Worm (Caenorhabditis elegans) whole organism, young adult: Measurements from ENCODE around the gene imb-2.

ENCODE experiments used
- B0035.1 ChIP-seq: sonication (generic microtip); optimal IDR thresholded peaks from 2 replicates; lab custom pipeline; 2016; ENCODE audit warnings: missing genetic modification characterization, mild to moderate bottlenecking, missing compliant biosample characterization, missing genotype, missing genetic modification reagents
- C06A6.2 ChIP-seq: fragments of 200-800 bp; sonication (Bioruptor generic); conservative IDR thresholded peaks from 2 replicates; pipeline ENCODE4 v1.3.6; 2022; ENCODE audit warnings: missing genetic modification characterization, missing compliant biosample characterization
- D2030.7 ChIP-seq: fragments of 200-800 bp; sonication (Bioruptor generic); IDR thresholded peaks from 2 replicates; pipeline ENCODE4 v1.3.6; 2022; ENCODE audit warnings: missing genetic modification reagents, missing genetic modification characterization, missing compliant biosample characterization
- F23B12.7 ChIP-seq: sonication (generic microtip); optimal IDR thresholded peaks from 2 replicates; lab custom pipeline; 2017; ENCODE audit warnings: missing genetic modification characterization, mild to moderate bottlenecking, missing compliant biosample characterization, antibody characterized with exemption, moderate library complexity; ENCODE audit not compliant: insufficient read depth
- F33H1.4 ChIP-seq: fragments of 200-800 bp; sonication (Bioruptor generic); IDR thresholded peaks from 2 replicates; pipeline ENCODE4 v1.3.6; 2022; ENCODE audit warnings: missing genetic modification reagents, missing genetic modification characterization, missing compliant biosample characterization
- F37B4.10 ChIP-seq: fragments of 200-800 bp; sonication (Bioruptor generic); IDR thresholded peaks from 2 replicates; pipeline ENCODE4 v1.3.6; 2022; ENCODE audit warnings: missing genetic modification characterization, missing compliant biosample characterization
- F49E8.2 ChIP-seq: sonication (generic microtip); optimal IDR thresholded peaks from 3 replicates; lab custom pipeline; 2017; ENCODE audit warnings: missing genetic modification characterization, mild to moderate bottlenecking, missing compliant biosample characterization, antibody characterized with exemption, moderate library complexity; ENCODE audit not compliant: insufficient read depth
- F55B11.4 ChIP-seq: sonication (generic microtip); optimal IDR thresholded peaks from 2 replicates; lab custom pipeline; 2016; ENCODE audit warnings: missing compliant biosample characterization, missing genetic modification characterization, borderline replicate concordance; ENCODE audit not compliant: insufficient read depth
- T26A5.8 ChIP-seq: sonication (generic microtip); optimal IDR thresholded peaks from 2 replicates; lab custom pipeline; 2016; ENCODE audit warnings: missing genetic modification characterization, missing compliant biosample characterization
- Y53F4B.3 ChIP-seq: fragments of 200-800 bp; sonication (Bioruptor generic); IDR thresholded peaks from 2 replicates; pipeline ENCODE4 v1.3.6; 2022; ENCODE audit warnings: missing genetic modification reagents, missing genetic modification characterization, missing compliant biosample characterization
- Y67H2A.10 ChIP-seq: fragments of 200-800 bp; sonication (Bioruptor generic); conservative IDR thresholded peaks from 2 replicates; pipeline ENCODE4 v1.3.6; 2022; ENCODE audit warnings: missing genetic modification reagents, missing genetic modification characterization, missing compliant biosample characterization
- ZK185.1 ChIP-seq: sonication (generic microtip); optimal IDR thresholded peaks from 2 replicates; lab custom pipeline; 2016; ENCODE audit warnings: mild to moderate bottlenecking, missing genetic modification characterization, missing compliant biosample characterization; ENCODE audit not compliant: poor library complexity, severe bottlenecking
- athp-1 ChIP-seq: sonication (generic microtip); optimal IDR thresholded peaks from 2 replicates; lab custom pipeline; 2017; ENCODE audit warnings: mild to moderate bottlenecking, missing genetic modification characterization, missing compliant biosample characterization
- attf-5 ChIP-seq: fragments of 200-800 bp; sonication (Bioruptor generic); optimal IDR thresholded peaks from 2 replicates; lab custom pipeline; 2018; ENCODE audit warnings: mild to moderate bottlenecking, missing genetic modification characterization, missing compliant biosample characterization
- bed-1 ChIP-seq: fragments of 200-800 bp; sonication (Bioruptor generic); IDR thresholded peaks from 2 replicates; pipeline ENCODE4 v1.3.6; 2022; ENCODE audit warnings: missing genetic modification reagents, missing genetic modification characterization, missing compliant biosample characterization
- cebp-2 ChIP-seq: fragments of 200-800 bp; sonication (Bioruptor generic); IDR thresholded peaks from 2 replicates; pipeline ENCODE4 v1.3.6; 2022; ENCODE audit warnings: missing genetic modification characterization, missing compliant biosample characterization
- ceh-27 ChIP-seq: fragments of 200-800 bp; sonication (Bioruptor generic); optimal IDR thresholded peaks from 2 replicates; lab custom pipeline; 2018; ENCODE audit warnings: mild to moderate bottlenecking, missing genetic modification characterization, moderate library complexity, missing compliant biosample characterization
- ceh-40 ChIP-seq: fragments of 200-800 bp; sonication (Bioruptor generic); IDR thresholded peaks from 2 replicates; pipeline ENCODE4 v1.3.6; 2022; ENCODE audit warnings: missing genetic modification characterization, missing compliant biosample characterization
- ceh-79 ChIP-seq: sonication (generic microtip); optimal IDR thresholded peaks from 2 replicates; lab custom pipeline; 2017; ENCODE audit warnings: mild to moderate bottlenecking, missing genetic modification characterization, missing compliant biosample characterization
- efl-1 ChIP-seq: fragments of 150-350 bp; optimal IDR thresholded peaks from 2 replicates; lab custom pipeline; 2014; ENCODE audit warnings: missing biosample characterization, missing genetic modification reagents, missing genetic modification characterization
- egl-18 ChIP-seq: fragments of 200-800 bp; sonication (Bioruptor generic); IDR thresholded peaks from 2 replicates; pipeline ENCODE4 v1.3.6; 2022; ENCODE audit warnings: missing genetic modification reagents, missing genetic modification characterization, missing compliant biosample characterization
- fkh-3 ChIP-seq: sonication (generic microtip); optimal IDR thresholded peaks from 2 replicates; lab custom pipeline; 2016; ENCODE audit warnings: mild to moderate bottlenecking, missing genetic modification characterization, missing compliant biosample characterization
- hrde-1 ChIP-seq: sonication (generic microtip); optimal IDR thresholded peaks from 2 replicates; lab custom pipeline; 2016; ENCODE audit warnings: missing genetic modification characterization, mild to moderate bottlenecking, missing compliant biosample characterization, moderate library complexity, missing genotype, missing genetic modification reagents, borderline replicate concordance
- let-526 ChIP-seq: fragments of 200-800 bp; sonication (Bioruptor generic); IDR thresholded peaks from 2 replicates; pipeline ENCODE4 v1.3.6; 2022; ENCODE audit warnings: missing genetic modification reagents, missing genetic modification characterization, missing compliant biosample characterization
- lir-1 ChIP-seq: fragments of 200-800 bp; sonication (Bioruptor generic); conservative IDR thresholded peaks from 2 replicates; pipeline ENCODE4 v1.3.6; 2022; ENCODE audit warnings: missing genetic modification reagents, missing genetic modification characterization, missing compliant biosample characterization
- madf-6 ChIP-seq: fragments of 200-800 bp; sonication (Bioruptor generic); IDR thresholded peaks from 2 replicates; pipeline ENCODE4 v1.3.6; 2022; ENCODE audit warnings: missing genetic modification reagents, missing genetic modification characterization, missing compliant biosample characterization
- mcd-1 ChIP-seq: fragments of 200-800 bp; sonication (Bioruptor generic); IDR thresholded peaks from 2 replicates; pipeline ENCODE4 v1.3.6; 2022; ENCODE audit warnings: missing genetic modification reagents, missing genetic modification characterization, missing compliant biosample characterization
- mes-4 ChIP-seq: sonication (generic microtip); optimal IDR thresholded peaks from 2 replicates; lab custom pipeline; 2016; ENCODE audit warnings: missing genotype, missing genetic modification characterization, missing compliant biosample characterization
- nfya-1 ChIP-seq: sonication (generic microtip); optimal IDR thresholded peaks from 2 replicates; lab custom pipeline; 2017; ENCODE audit warnings: antibody characterized with exemption, missing compliant biosample characterization, missing genetic modification characterization, borderline replicate concordance; ENCODE audit not compliant: insufficient read depth
- nfyb-1 ChIP-seq: fragments of 200-800 bp; sonication (Bioruptor generic); IDR thresholded peaks from 2 replicates; pipeline ENCODE4 v1.3.6; 2022; ENCODE audit warnings: missing genetic modification reagents, missing genetic modification characterization, missing compliant biosample characterization
- nhr-90 ChIP-seq: sonication (generic microtip); optimal IDR thresholded peaks from 2 replicates; lab custom pipeline; 2016; ENCODE audit warnings: missing genotype, mild to moderate bottlenecking, missing genetic modification characterization, missing compliant biosample characterization
- pbrm-1 ChIP-seq: fragments of 200-800 bp; sonication (Bioruptor generic); IDR thresholded peaks from 2 replicates; pipeline ENCODE4 v1.3.6; 2022; ENCODE audit warnings: missing genetic modification reagents, missing genetic modification characterization, missing compliant biosample characterization
- pha-4 ChIP-seq: fragments of 150-350 bp; sonication (generic microtip); optimal IDR thresholded peaks from 2 replicates; lab custom pipeline; 2014; ENCODE audit warnings: missing biosample characterization, missing genetic modification reagents, missing genetic modification characterization
- rec-8 ChIP-seq, 2 experiments: sonication (generic microtip); optimal IDR thresholded peaks; 2 replicates each; lab custom pipeline; 2016; ENCODE audit warnings: mild to moderate bottlenecking in 2 of 2, missing genetic modification characterization in 2 of 2, missing genetic modification reagents in 2 of 2, missing genotype in 2 of 2, missing biosample characterization in 1 of 2, missing compliant biosample characterization in 1 of 2, moderate library complexity in 1 of 2
- sdz-38 ChIP-seq: sonication (generic microtip); optimal IDR thresholded peaks from 2 replicates; lab custom pipeline; 2016; ENCODE audit warnings: missing genotype, missing genetic modification characterization, missing compliant biosample characterization
- sea-2 ChIP-seq: fragments of 200-800 bp; sonication (Bioruptor generic); IDR thresholded peaks from 2 replicates; pipeline ENCODE4 v1.3.6; 2022; ENCODE audit warnings: missing genetic modification characterization, missing compliant biosample characterization
- snpc-1.1 ChIP-seq: sonication (generic microtip); optimal IDR thresholded peaks from 2 replicates; lab custom pipeline; 2017; ENCODE audit warnings: missing genetic modification characterization, mild to moderate bottlenecking, missing compliant biosample characterization, antibody characterized with exemption, moderate library complexity, missing genotype, missing genetic modification reagents; ENCODE audit not compliant: insufficient read depth
- snpc-1.3 ChIP-seq: sonication (generic microtip); optimal IDR thresholded peaks from 2 replicates; lab custom pipeline; 2017; ENCODE audit warnings: missing genetic modification characterization, mild to moderate bottlenecking, missing compliant biosample characterization, antibody characterized with exemption, moderate library complexity, missing genotype, missing genetic modification reagents; ENCODE audit not compliant: insufficient read depth
- snpc-3.4 ChIP-seq: sonication (generic microtip); optimal IDR thresholded peaks from 2 replicates; lab custom pipeline; 2017; ENCODE audit warnings: missing genetic modification characterization, mild to moderate bottlenecking, missing compliant biosample characterization, antibody characterized with exemption, moderate library complexity, missing genotype, missing genetic modification reagents
- somi-1 ChIP-seq: fragments of 200-800 bp; sonication (Bioruptor generic); optimal IDR thresholded peaks from 2 replicates; lab custom pipeline; 2018; ENCODE audit warnings: mild to moderate bottlenecking, missing genetic modification characterization, missing compliant biosample characterization
- sptf-2 ChIP-seq: fragments of 200-800 bp; sonication (Bioruptor generic); optimal IDR thresholded peaks from 2 replicates; lab custom pipeline; 2018; ENCODE audit warnings: mild to moderate bottlenecking, missing genetic modification characterization, missing compliant biosample characterization
- unc-130 ChIP-seq: sonication (generic microtip); optimal IDR thresholded peaks from 2 replicates; lab custom pipeline; 2016; ENCODE audit warnings: missing genetic modification reagents, missing genetic modification characterization, missing compliant biosample characterization
- xnd-1 ChIP-seq: sonication (generic microtip); optimal IDR thresholded peaks from 2 replicates; lab custom pipeline; 2016; ENCODE audit warnings: missing genotype, missing genetic modification reagents, missing genetic modification characterization, missing compliant biosample characterization
- zfh-2 ChIP-seq: fragments of 200-800 bp; sonication (Bioruptor generic); conservative IDR thresholded peaks from 2 replicates; pipeline ENCODE4 v1.3.6; 2022; ENCODE audit warnings: missing genetic modification reagents, missing genetic modification characterization, missing compliant biosample characterization
- ztf-22 ChIP-seq: fragments of 200-800 bp; sonication (Bioruptor generic); optimal IDR thresholded peaks from 2 replicates; lab custom pipeline; 2018; ENCODE audit warnings: mild to moderate bottlenecking, missing genetic modification characterization, moderate library complexity, missing compliant biosample characterization
- ztf-28 ChIP-seq: fragments of 200-800 bp; sonication (Bioruptor generic); IDR thresholded peaks from 2 replicates; pipeline ENCODE4 v1.3.6; 2022; ENCODE audit warnings: missing genetic modification reagents, missing genetic modification characterization, missing compliant biosample characterization
- ztf-6 ChIP-seq: fragments of 200-800 bp; sonication (Bioruptor generic); IDR thresholded peaks from 2 replicates; pipeline ENCODE4 v1.3.6; 2022; ENCODE audit warnings: missing genetic modification reagents, missing genetic modification characterization, missing compliant biosample characterization

Gene imb-2

ce11 chrII:14365182-14365751 is at the start of gene imb-2 (continued):
- TF ChIP-seq F55B11.4 (tag; lab: Kevin White, UChicago) (no peak), D2030.7 (GFP tag; lab: Robert Waterston, UW) (peak; percentile 40; the same call in 1 of the 2 replicates), F37B4.10 (GFP tag; lab: Robert Waterston, UW) (no peak), unc-130 (peak; percentile 12), rec-8 (tag; optimal IDR thresholded peaks at IDR 0.05; lab: Kevin White, UChicago) (no peak), snpc-3.4 (tag; lab: Kevin White, UChicago) (peak; percentile 13), snpc-1.1 (tag; lab: Kevin White, UChicago) (peak; percentile 1), zfh-2 (GFP tag; lab: Robert Waterston, UW) (peak; percentile 61), efl-1 (GFP tag; lab: Kevin White, UChicago) (peak; percentile 40), C06A6.2 (no peak), nfya-1 (no peak), madf-6 (GFP tag; lab: Robert Waterston, UW) (peak; percentile 84), ztf-22 (GFP tag; lab: Kevin White, UChicago) (no peak), ceh-79 (tag; lab: Kevin White, UChicago) (no peak), lir-1 (GFP tag; lab: Robert Waterston, UW) (no peak), F23B12.7 (tag; lab: Kevin White, UChicago) (no peak), mcd-1 (peak; percentile 60), nfyb-1 (GFP tag; lab: Robert Waterston, UW) (no peak), let-526 (GFP tag; lab: Robert Waterston, UW) (no peak), xnd-1 (peak; percentile 82), nhr-90 (tag; lab: Kevin White, UChicago) (no peak), ZK185.1 (tag; lab: Kevin White, UChicago) (no peak), ceh-40 (GFP tag; lab: Robert Waterston, UW) (no peak), F49E8.2 (peak; percentile 3), sdz-38 (no peak), hrde-1 (tag; lab: Kevin White, UChicago) (peak; percentile 1), pha-4 (tag; lab: Kevin White, UChicago) (no peak), fkh-3 (no peak), athp-1 (tag; lab: Kevin White, UChicago) (no peak), Y53F4B.3 (GFP tag; lab: Robert Waterston, UW) (no peak), cebp-2 (GFP tag; lab: Robert Waterston, UW) (no peak), T26A5.8 (tag; lab: Kevin White, UChicago) (no peak), sea-2 (GFP tag; lab: Robert Waterston, UW) (no peak), attf-5 (GFP tag; lab: Kevin White, UChicago) (peak; percentile 89), snpc-1.3 (tag; lab: Kevin White, UChicago) (peak; percentile 2), ceh-27 (peak; percentile 12), Y67H2A.10 (GFP tag; lab: Robert Waterston, UW) (no peak), pbrm-1 (no peak), mes-4 (tag; lab: Kevin White, UChicago) (no peak), somi-1 (GFP tag; lab: Kevin White, UChicago) (no peak), sptf-2 (GFP tag; lab: Kevin White, UChicago) (no peak), ztf-6 (no peak), B0035.1 (tag; lab: Kevin White, UChicago) (no peak), bed-1 (GFP tag; lab: Robert Waterston, UW) (no peak), F33H1.4 (peak; percentile 86), ztf-28 (GFP tag; lab: Robert Waterston, UW) (no peak), egl-18 (no peak)
